Fruit fly (Drosophila melanogaster) whole organism, embryonic: ENCODE results near the gene AP-1sigma.

Experiments
- Ada2b ChIP-seq: fragments of 200-800 bp; sonication (Bioruptor generic); IDR thresholded peaks from 2 replicates; pipeline ENCODE4 v1.3.6; 2022; ENCODE audit warnings: missing biosample characterization, missing genetic modification characterization
- Atf-2 ChIP-seq: fragments of 200-800 bp; sonication (Bioruptor generic); optimal IDR thresholded peaks from 2 replicates; lab custom pipeline; 2016; ENCODE audit warnings: missing biosample characterization, missing genetic modification characterization
- Blimp-1 ChIP-seq: fragments of 200-800 bp; sonication (Bioruptor generic); optimal IDR thresholded peaks from 3 replicates; lab custom pipeline; 2018; ENCODE audit warnings: missing biosample characterization, missing genetic modification characterization, mild to moderate bottlenecking, moderate library complexity, missing genetic modification reagents
- CG11504 ChIP-seq: fragments of 200-800 bp; sonication (Bioruptor generic); optimal IDR thresholded peaks from 3 replicates; lab custom pipeline; 2019; ENCODE audit warnings: missing biosample characterization, mild to moderate bottlenecking, missing genetic modification characterization, moderate library complexity
- CG11696 ChIP-seq: fragments of 200-800 bp; sonication (Bioruptor generic); IDR thresholded peaks from 2 replicates; pipeline ENCODE4 v1.3.6; 2022; ENCODE audit warnings: missing biosample characterization, missing genetic modification characterization
- CG12071 ChIP-seq: fragments of 200-800 bp; sonication (Bioruptor generic); optimal IDR thresholded peaks from 3 replicates; lab custom pipeline; 2018; ENCODE audit warnings: missing biosample characterization, mild to moderate bottlenecking, missing genetic modification characterization
- CG1233 ChIP-seq: fragments of 200-800 bp; sonication (Bioruptor generic); optimal IDR thresholded peaks from 4 replicates; lab custom pipeline; 2018; ENCODE audit warnings: missing biosample characterization, mild to moderate bottlenecking, missing genetic modification characterization
- CG14667 ChIP-seq: fragments of 200-800 bp; sonication (Bioruptor generic); IDR thresholded peaks from 2 replicates; pipeline ENCODE4 v1.3.6; 2022; ENCODE audit warnings: missing biosample characterization, missing genetic modification characterization
- CG1529 ChIP-seq: fragments of 200-800 bp; sonication (Bioruptor generic); optimal IDR thresholded peaks from 3 replicates; lab custom pipeline; 2018; ENCODE audit warnings: missing biosample characterization, missing genetic modification characterization
- CG15514 ChIP-seq: fragments of 200-800 bp; sonication (Bioruptor generic); optimal IDR thresholded peaks from 3 replicates; lab custom pipeline; 2017; ENCODE audit warnings: missing biosample characterization, missing genetic modification characterization, mild to moderate bottlenecking, moderate library complexity, missing genetic modification reagents
- CG16863 ChIP-seq: fragments of 200-800 bp; sonication (Bioruptor generic); optimal IDR thresholded peaks from 3 replicates; lab custom pipeline; 2016; ENCODE audit warnings: missing biosample characterization, missing genetic modification characterization
- CG2120 ChIP-seq: fragments of 200-800 bp; sonication (Bioruptor generic); optimal IDR thresholded peaks from 3 replicates; lab custom pipeline; 2016; ENCODE audit warnings: missing biosample characterization, missing genetic modification characterization
- CG2199 ChIP-seq: fragments of 200-800 bp; sonication (Bioruptor generic); IDR thresholded peaks from 3 replicates; pipeline ENCODE4 v1.3.6; 2022; ENCODE audit warnings: missing biosample characterization, missing genetic modification characterization
- CG31224 ChIP-seq: fragments of 200-800 bp; sonication (Bioruptor generic); IDR thresholded peaks from 2 replicates; pipeline ENCODE4 v1.3.6; 2022; ENCODE audit warnings: missing biosample characterization, missing genetic modification characterization
- CG32767 ChIP-seq: fragments of 200-800 bp; sonication (Bioruptor generic); IDR thresholded peaks from 2 replicates; pipeline ENCODE4 v1.3.6; 2022; ENCODE audit warnings: missing biosample characterization, missing genetic modification characterization
- CG43689 ChIP-seq: fragments of 200-800 bp; sonication (Bioruptor generic); IDR thresholded peaks from 2 replicates; pipeline ENCODE4 v1.3.6; 2022; ENCODE audit warnings: missing biosample characterization, missing genetic modification characterization
- CG6254 ChIP-seq: fragments of 200-800 bp; sonication (Bioruptor generic); optimal IDR thresholded peaks from 3 replicates; lab custom pipeline; 2017; ENCODE audit warnings: mild to moderate bottlenecking, missing biosample characterization, missing genetic modification reagents, missing genetic modification characterization
- CG6689 ChIP-seq: fragments of 200-800 bp; sonication (Bioruptor generic); IDR thresholded peaks from 2 replicates; pipeline ENCODE4 v1.3.6; 2022; ENCODE audit warnings: missing biosample characterization, missing genetic modification characterization
- CG6813 ChIP-seq: fragments of 200-800 bp; sonication (Bioruptor generic); optimal IDR thresholded peaks from 2 replicates; lab custom pipeline; 2017; ENCODE audit warnings: missing biosample characterization, missing genetic modification characterization, mild to moderate bottlenecking, moderate library complexity, missing genetic modification reagents
- CG9932 ChIP-seq: fragments of 200-800 bp; sonication (Bioruptor generic); IDR thresholded peaks from 2 replicates; pipeline ENCODE4 v1.3.6; 2022; ENCODE audit warnings: missing biosample characterization, missing genetic modification characterization
- CHES-1-like ChIP-seq: fragments of 200-800 bp; sonication (Bioruptor generic); optimal IDR thresholded peaks from 2 replicates; lab custom pipeline; 2016; ENCODE audit warnings: missing biosample characterization, missing genetic modification characterization
- ERR ChIP-seq: fragments of 200-800 bp; sonication (Bioruptor generic); optimal IDR thresholded peaks from 2 replicates; lab custom pipeline; 2016; ENCODE audit warnings: missing biosample characterization, missing genetic modification characterization
- HHEX ChIP-seq: fragments of 200-800 bp; sonication (Bioruptor generic); optimal IDR thresholded peaks from 3 replicates; lab custom pipeline; 2017; ENCODE audit warnings: missing biosample characterization, mild to moderate bottlenecking, missing genetic modification characterization, missing genetic modification reagents
- Hey ChIP-seq: fragments of 200-800 bp; sonication (Bioruptor generic); optimal IDR thresholded peaks from 3 replicates; lab custom pipeline; 2018; ENCODE audit warnings: missing biosample characterization, mild to moderate bottlenecking, missing genetic modification characterization
- Lim3 ChIP-seq: fragments of 200-800 bp; sonication (Bioruptor generic); IDR thresholded peaks from 2 replicates; pipeline ENCODE4 v1.3.6; 2022; ENCODE audit warnings: missing biosample characterization, missing genetic modification characterization
- Mad ChIP-seq: fragments of 200-800 bp; sonication (Bioruptor generic); optimal IDR thresholded peaks from 2 replicates; lab custom pipeline; 2016; ENCODE audit warnings: missing biosample characterization, missing genetic modification characterization
- NC2β ChIP-seq: fragments of 200-800 bp; sonication (Bioruptor generic); optimal IDR thresholded peaks from 2 replicates; lab custom pipeline; 2016; ENCODE audit warnings: missing biosample characterization, missing genetic modification characterization
- NK7.1 ChIP-seq: fragments of 200-800 bp; sonication (Bioruptor generic); optimal IDR thresholded peaks from 3 replicates; lab custom pipeline; 2016; ENCODE audit warnings: missing biosample characterization, missing genetic modification characterization
- Nf-YB ChIP-seq: fragments of 200-800 bp; sonication (Bioruptor generic); optimal IDR thresholded peaks from 3 replicates; lab custom pipeline; 2019; ENCODE audit warnings: missing biosample characterization, mild to moderate bottlenecking, missing genetic modification characterization, moderate library complexity
- Rfx ChIP-seq: fragments of 200-800 bp; sonication (Bioruptor generic); IDR thresholded peaks from 2 replicates; pipeline ENCODE4 v1.3.6; 2022; ENCODE audit warnings: missing biosample characterization, missing genetic modification characterization
- Side ChIP-seq: fragments of 200-800 bp; sonication (Bioruptor generic); optimal IDR thresholded peaks from 2 replicates; lab custom pipeline; 2016; ENCODE audit warnings: missing biosample characterization, missing genetic modification characterization
- Sry-β ChIP-seq: fragments of 200-800 bp; sonication (Bioruptor generic); optimal IDR thresholded peaks from 2 replicates; lab custom pipeline; 2018; ENCODE audit warnings: missing biosample characterization, mild to moderate bottlenecking, missing genetic modification characterization, moderate library complexity
- TFAM ChIP-seq: fragments of 200-800 bp; sonication (Bioruptor generic); optimal IDR thresholded peaks from 2 replicates; lab custom pipeline; 2017; ENCODE audit warnings: missing biosample characterization, missing genetic modification characterization, inconsistent platforms
- Xrp1 ChIP-seq: fragments of 200-800 bp; sonication (Bioruptor generic); IDR thresholded peaks from 2 replicates; pipeline ENCODE4 v1.3.6; 2022; ENCODE audit warnings: missing biosample characterization, missing genetic modification characterization
- bcd ChIP-seq: fragments of 200-800 bp; sonication (Bioruptor generic); optimal IDR thresholded peaks from 2 replicates; lab custom pipeline; 2017; ENCODE audit warnings: missing biosample characterization, mild to moderate bottlenecking, missing genetic modification characterization
- bowl ChIP-seq: fragments of 200-800 bp; sonication (Bioruptor generic); IDR thresholded peaks from 2 replicates; pipeline ENCODE4 v1.3.6; 2022; ENCODE audit warnings: missing biosample characterization, missing genetic modification characterization
- chm ChIP-seq: fragments of 200-800 bp; sonication (Bioruptor generic); IDR thresholded peaks from 2 replicates; pipeline ENCODE4 v1.3.6; 2022; ENCODE audit warnings: missing biosample characterization, missing genetic modification characterization
- chn ChIP-seq: fragments of 200-800 bp; sonication (Bioruptor generic); optimal IDR thresholded peaks from 2 replicates; lab custom pipeline; 2016; ENCODE audit warnings: missing biosample characterization, missing genetic modification characterization
- dmrt99B ChIP-seq: fragments of 200-800 bp; sonication (Bioruptor generic); optimal IDR thresholded peaks from 2 replicates; lab custom pipeline; 2018; ENCODE audit warnings: missing biosample characterization, mild to moderate bottlenecking, missing genetic modification characterization, moderate library complexity
- esg ChIP-seq: fragments of 200-800 bp; sonication (Bioruptor generic); conservative IDR thresholded peaks from 2 replicates; pipeline ENCODE4 v1.3.6; 2022; ENCODE audit warnings: missing biosample characterization, missing genetic modification characterization
- hkb ChIP-seq, 2 experiments: fragments of 200-800 bp in 1 of 2; fragments of >200 bp in 1 of 2; sonication (Bioruptor generic) in 1 of 2; IDR thresholded peaks in 1 of 2; optimal IDR thresholded peaks in 1 of 2; 2 replicates each; pipeline versions ENCODE4 v1.3.6 to Lab custom; 2017 to 2022; ENCODE audit warnings: missing biosample characterization in 1 of 2, missing genetic modification characterization in 1 of 2
- jing ChIP-seq: fragments of 200-800 bp; sonication (Bioruptor generic); optimal IDR thresholded peaks from 2 replicates; lab custom pipeline; 2018; ENCODE audit warnings: missing biosample characterization, mild to moderate bottlenecking, missing genetic modification characterization
- nerfin-2 ChIP-seq: fragments of 200-800 bp; sonication (Bioruptor generic); IDR thresholded peaks from 2 replicates; pipeline ENCODE4 v1.3.6; 2022; ENCODE audit warnings: missing biosample characterization, missing genetic modification characterization; ENCODE audit not compliant: partially characterized antibody
- oc ChIP-seq: fragments of 200-800 bp; sonication (Bioruptor generic); optimal IDR thresholded peaks from 2 replicates; lab custom pipeline; 2018; ENCODE audit warnings: missing biosample characterization, mild to moderate bottlenecking, missing genetic modification characterization, moderate library complexity
- phol ChIP-seq: fragments of 200-800 bp; sonication (Bioruptor generic); optimal IDR thresholded peaks from 3 replicates; lab custom pipeline; 2018; ENCODE audit warnings: missing biosample characterization, mild to moderate bottlenecking, missing genetic modification characterization, moderate library complexity
- slbo ChIP-seq: fragments of 200-800 bp; sonication (Bioruptor generic); IDR thresholded peaks from 2 replicates; pipeline ENCODE4 v1.3.6; 2022; ENCODE audit warnings: missing biosample characterization, missing genetic modification characterization
- sqz ChIP-seq: fragments of 200-800 bp; sonication (Bioruptor generic); optimal IDR thresholded peaks from 3 replicates; lab custom pipeline; 2018; ENCODE audit warnings: missing biosample characterization, mild to moderate bottlenecking, missing genetic modification characterization
- toy ChIP-seq: fragments of 200-800 bp; sonication (Bioruptor generic); IDR thresholded peaks from 2 replicates; pipeline ENCODE4 v1.3.6; 2022; ENCODE audit warnings: missing biosample characterization, missing genetic modification characterization
- zen2 ChIP-seq: fragments of 200-800 bp; sonication (Bioruptor generic); IDR thresholded peaks from 3 replicates; pipeline ENCODE4 v1.3.6; 2022; ENCODE audit warnings: missing biosample characterization, missing genetic modification characterization; ENCODE audit not compliant: partially characterized antibody

Gene AP-1sigma

DNA sequence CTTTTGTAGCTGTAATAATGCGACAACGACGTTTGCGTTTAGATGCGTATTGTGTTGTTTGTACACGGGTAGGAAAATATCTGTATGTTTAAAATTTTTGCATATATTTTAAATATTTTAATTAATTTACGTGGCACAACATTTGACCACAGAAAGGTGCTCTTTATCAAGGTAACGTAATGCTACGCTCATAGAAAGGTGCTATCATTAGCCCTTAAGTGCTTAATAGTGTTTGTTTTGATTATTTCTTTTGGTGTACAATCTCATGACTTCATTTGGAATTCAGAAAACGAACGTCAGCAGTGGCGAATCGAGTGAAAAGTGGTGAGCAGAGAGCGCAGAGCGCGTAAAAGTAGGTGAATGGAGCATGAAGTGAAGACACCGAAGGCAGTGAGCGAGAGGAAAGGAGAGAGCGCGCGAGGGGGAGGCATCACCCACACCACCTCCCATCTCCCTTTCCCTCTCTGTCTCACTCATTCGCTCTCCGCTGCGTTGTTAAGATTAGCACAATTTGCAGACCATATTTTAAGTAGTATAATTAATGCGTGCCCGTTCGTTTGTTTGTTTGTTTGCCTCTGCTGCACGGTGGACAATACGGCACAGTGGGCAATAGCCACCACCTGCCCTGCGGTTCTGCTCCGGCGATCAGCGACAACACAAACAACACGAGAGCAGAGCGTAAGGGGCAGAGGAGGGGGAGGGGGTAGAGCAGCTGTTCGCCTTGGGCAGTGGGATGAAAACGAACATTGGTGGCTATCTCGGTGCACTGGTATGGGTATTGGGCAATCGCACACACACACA is 36.5 kb upstream of the AP-1sigma start (continued):
- TF ChIP-seq nerfin-2 (GFP tag; lab: Robert Waterston, UW) (no peak), NC2β (GFP tag; lab: Kevin White, UChicago) (no peak), dmrt99B (tag; lab: Kevin White, UChicago) (peak; percentile 68), CG16863 (no peak), CG1529 (no peak), jing (GFP tag; lab: Kevin White, UChicago) (peak; percentile 55), slbo (GFP tag; lab: Robert Waterston, UW) (peak; percentile 40), CG31224 (GFP tag; lab: Robert Waterston, UW) (peak; percentile 43; the same call in 1 of the 2 replicates), chn (GFP tag; lab: Kevin White, UChicago) (no peak), hkb (optimal IDR thresholded peaks at IDR 0.05; lab: Kevin White, UChicago) (no peak), hkb (GFP tag; IDR thresholded peaks at IDR 0.05; lab: Robert Waterston, UW) (peak; percentile 64), CHES-1-like (GFP tag; lab: Kevin White, UChicago) (no peak), CG43689 (GFP tag; lab: Robert Waterston, UW) (no peak), CG6689 (peak; percentile 81), bowl (GFP tag; lab: Robert Waterston, UW) (no peak; the same call in 1 of the 2 replicates), HHEX (peak; percentile 32), CG6813 (GFP tag; lab: Kevin White, UChicago) (no peak), Blimp-1 (GFP tag; lab: Kevin White, UChicago) (peak; percentile 38), Ada2b (GFP tag; lab: Robert Waterston, UW) (peak; percentile 46), Hey (tag; lab: Kevin White, UChicago) (peak; percentile 56), TFAM (no peak), sqz (GFP tag; lab: Kevin White, UChicago) (peak; percentile 9), toy (no peak), Mad (GFP tag; lab: Kevin White, UChicago) (no peak), zen2 (no peak), oc (tag; lab: Kevin White, UChicago) (no peak), CG9932 (GFP tag; lab: Robert Waterston, UW) (peak; percentile 34; the same call in 1 of the 2 replicates), Atf-2 (GFP tag; lab: Kevin White, UChicago) (no peak), CG15514 (peak; percentile 26), CG14667 (GFP tag; lab: Robert Waterston, UW) (no peak), CG2199 (GFP tag; lab: Robert Waterston, UW) (no peak), Lim3 (GFP tag; lab: Robert Waterston, UW) (no peak), Rfx (GFP tag; lab: Robert Waterston, UW) (peak; percentile 59), phol (peak; percentile 48), CG1233 (GFP tag; lab: Kevin White, UChicago) (peak; percentile 39), Sry-β (GFP tag; lab: Kevin White, UChicago) (no peak), NK7.1 (GFP tag; lab: Kevin White, UChicago) (no peak), CG6254 (GFP tag; lab: Kevin White, UChicago) (no peak), CG11696 (GFP tag; lab: Robert Waterston, UW) (no peak), bcd (no peak), CG12071 (peak; percentile 52), Xrp1 (GFP tag; lab: Robert Waterston, UW) (peak; percentile 58), CG2120 (GFP tag; lab: Kevin White, UChicago) (peak; percentile 5), CG32767 (GFP tag; lab: Robert Waterston, UW) (peak; percentile 23; the same call in 1 of the 2 replicates), Side (GFP tag; lab: Kevin White, UChicago) (peak; percentile 38), ERR (GFP tag; lab: Kevin White, UChicago) (no peak), esg (GFP tag; lab: Robert Waterston, UW) (peak; percentile 21; the same call in 1 of the 2 replicates), chm (GFP tag; lab: Robert Waterston, UW) (peak; percentile 68; the same call in 1 of the 2 replicates), Nf-YB (no peak), CG11504 (tag; lab: Kevin White, UChicago) (peak; percentile 59)
